Fruit fly (Drosophila melanogaster) whole organism, pupa: ENCODE measurements around the gene CG11436.
A peak's percentile ranks its signal among the peaks of the same experiment; 100 is the strongest.

ENCODE experiments used
- CG15710 ChIP-seq: fragments of 200-800 bp; sonication (Bioruptor generic); optimal IDR thresholded peaks from 2 replicates; lab custom pipeline; 2018; ENCODE audit warnings: missing biosample characterization, mild to moderate bottlenecking, missing genetic modification characterization, moderate library complexity
- CG9948 ChIP-seq: fragments of 200-800 bp; sonication (Bioruptor generic); optimal IDR thresholded peaks from 2 replicates; lab custom pipeline; 2018; ENCODE audit warnings: missing biosample characterization, mild to moderate bottlenecking, missing genetic modification characterization, moderate library complexity
- EcR ChIP-seq: fragments of 200-800 bp; sonication (Bioruptor generic); optimal IDR thresholded peaks from 3 replicates; lab custom pipeline; 2019; ENCODE audit warnings: missing biosample characterization, missing genetic modification characterization, mild to moderate bottlenecking, moderate library complexity, missing genetic modification reagents

dm6 chrX:4503542-4503941 is 48.1 kb downstream of the CG11436 start:
- TF ChIP-seq CG15710 (tag; lab: Kevin White, UChicago) = peak; percentile 39
- TF ChIP-seq EcR = no peak
- peak; percentile 40 for TF ChIP-seq CG9948 (tag; lab: Kevin White, UChicago)
